Fruit fly (Drosophila melanogaster): ENCODE data around the gene mas.
A peak's percentile ranks its signal among the peaks of the same experiment; 100 is the strongest.

mas gene

dm6 chr3L:4185259-4185658 lies 18.0 kb upstream of the mas start:
- TF ChIP-seq CG34367 (tag; optimal IDR thresholded peaks at IDR 0.05) (no peak), CG12605 (GFP tag; IDR thresholded peaks at IDR 0.05) (0 out of 2 replicates have a peak, but pooled peaks have one; percentile 27)

- TF ChIP-seq CG10348 (GFP tag; IDR thresholded peaks at IDR 0.05) (no peak), CG17806 (tag; optimal IDR thresholded peaks at IDR 0.05) (no peak), Ets98B (GFP tag; IDR thresholded peaks at IDR 0.05) (no peak), D1 (tag; optimal IDR thresholded peaks at IDR 0.05) (no peak), Pif1A (GFP tag; optimal IDR thresholded peaks at IDR 0.05) (no peak), rn (GFP tag; IDR thresholded peaks at IDR 0.05) (no peak), CG9948 (tag; optimal IDR thresholded peaks at IDR 0.05) (no peak), CG8159 (tag; optimal IDR thresholded peaks at IDR 0.05) (no peak), CG4496 (GFP tag; IDR thresholded peaks at IDR 0.05) (no peak), Pif1B (GFP tag; optimal IDR thresholded peaks at IDR 0.05) (no peak), CG15710 (tag; optimal IDR thresholded peaks at IDR 0.05) (no peak), CG13204 (GFP tag; optimal IDR thresholded peaks at IDR 0.05) (no peak), gl (tag; optimal IDR thresholded peaks at IDR 0.05) (no peak), CG34367 (tag; optimal IDR thresholded peaks at IDR 0.05) (no peak), fd96Ca (GFP tag; IDR thresholded peaks at IDR 0.05) (no peak), CG14655 (GFP tag; optimal IDR thresholded peaks at IDR 0.05) (no peak), EcR (GFP tag; optimal IDR thresholded peaks at IDR 0.05) (no peak), CG12605 (GFP tag; IDR thresholded peaks at IDR 0.05) (no peak), CG32121 (GFP tag; IDR thresholded peaks at IDR 0.05) (no peak), CG8301 (tag; optimal IDR thresholded peaks at IDR 0.05) (no peak)
Observed at dm6 chr3L:4184563-4184962, 17.3 kb upstream of the mas start, which contains the start of gene Teh3. Gene Teh3, minus strand, starts transcription at chr3L:4184663.

dm6 chr3L:4177981-4178562 lies 10.8 kb upstream of the mas start, which contains the start of gene Teh4:
Gene Teh4, minus strand, starts transcription at chr3L:4178270.
- TF ChIP-seq Snoo (tag; optimal IDR thresholded peaks at IDR 0.05) (no peak), D1 (tag; optimal IDR thresholded peaks at IDR 0.05) (no peak), CG10348 (GFP tag; IDR thresholded peaks at IDR 0.05) (no peak), Pif1A (GFP tag; optimal IDR thresholded peaks at IDR 0.05) (no peak), CG17806 (tag; optimal IDR thresholded peaks at IDR 0.05) (no peak), fd96Ca (GFP tag; IDR thresholded peaks at IDR 0.05) (no peak), Ets98B (GFP tag; IDR thresholded peaks at IDR 0.05) (no peak), CG8301 (tag; optimal IDR thresholded peaks at IDR 0.05) (no peak), CG13204 (GFP tag; optimal IDR thresholded peaks at IDR 0.05) (no peak), CG15710 (tag; optimal IDR thresholded peaks at IDR 0.05) (no peak), rn (GFP tag; IDR thresholded peaks at IDR 0.05) (no peak), CG12605 (GFP tag; IDR thresholded peaks at IDR 0.05) (no peak), CG34367 (tag; optimal IDR thresholded peaks at IDR 0.05) (no peak), CG8159 (tag; optimal IDR thresholded peaks at IDR 0.05) (peak; percentile 47), Pif1B (GFP tag; optimal IDR thresholded peaks at IDR 0.05) (no peak), CG4496 (GFP tag; IDR thresholded peaks at IDR 0.05) (peak; percentile 51; the same call in 2 of the 3 replicates), CG14655 (GFP tag; optimal IDR thresholded peaks at IDR 0.05) (peak; percentile 62), gl (tag; optimal IDR thresholded peaks at IDR 0.05) (no peak), EcR (GFP tag; optimal IDR thresholded peaks at IDR 0.05) (no peak), CG9948 (tag; optimal IDR thresholded peaks at IDR 0.05) (no peak), CG32121 (GFP tag; IDR thresholded peaks at IDR 0.05) (no peak)

- TF ChIP-seq CG4496 (GFP tag; IDR thresholded peaks at IDR 0.05), result no peak
- no peak for TF ChIP-seq CG10348 (GFP tag; IDR thresholded peaks at IDR 0.05)
- TF ChIP-seq Snoo (tag; optimal IDR thresholded peaks at IDR 0.05), result no peak
- no peak for TF ChIP-seq EcR (GFP tag; optimal IDR thresholded peaks at IDR 0.05)
- no peak for TF ChIP-seq CG32121 (GFP tag; IDR thresholded peaks at IDR 0.05)
- no peak for TF ChIP-seq CG9948 (tag; optimal IDR thresholded peaks at IDR 0.05)
- TF ChIP-seq CG12605 (GFP tag; IDR thresholded peaks at IDR 0.05), result no peak
Observed at dm6 chr3L:4173584-4173983, 6.3 kb upstream of the mas start, which contains the start of gene CG18675. Gene CG18675, plus strand, starts transcription at chr3L:4173884.

dm6 chr3L:4169957-4170651 lies 2.8 kb upstream of the mas start, which contains the start of gene Ero1L:
Gene Ero1L, plus strand, starts transcription at chr3L:4170404.
- no peak for TF ChIP-seq CG12605 (GFP tag; IDR thresholded peaks at IDR 0.05)
- TF ChIP-seq rn (GFP tag; IDR thresholded peaks at IDR 0.05), result no peak
- peak; percentile 43 for TF ChIP-seq CG8159 (tag; optimal IDR thresholded peaks at IDR 0.05)
- 0 out of 2 replicates have a peak, but pooled peaks have one; percentile 23 for TF ChIP-seq CG32121 (GFP tag; IDR thresholded peaks at IDR 0.05)
- TF ChIP-seq CG17806 (tag; optimal IDR thresholded peaks at IDR 0.05), result peak; percentile 16
- TF ChIP-seq gl (tag; optimal IDR thresholded peaks at IDR 0.05), result peak; percentile 18
- no peak for TF ChIP-seq CG34367 (tag; optimal IDR thresholded peaks at IDR 0.05)
- no peak for TF ChIP-seq EcR (GFP tag; optimal IDR thresholded peaks at IDR 0.05)
- TF ChIP-seq CG13204 (GFP tag; optimal IDR thresholded peaks at IDR 0.05), result no peak
- TF ChIP-seq Ets98B (GFP tag; IDR thresholded peaks at IDR 0.05), result no peak
- TF ChIP-seq CG8301 (tag; optimal IDR thresholded peaks at IDR 0.05), result no peak
- TF ChIP-seq CG14655 (GFP tag; optimal IDR thresholded peaks at IDR 0.05), result no peak
- TF ChIP-seq Pif1B (GFP tag; optimal IDR thresholded peaks at IDR 0.05), result no peak
- peak; percentile 39 for TF ChIP-seq CG9948 (tag; optimal IDR thresholded peaks at IDR 0.05)
- TF ChIP-seq CG4496 (GFP tag; IDR thresholded peaks at IDR 0.05), result no peak; the same call in 1 of the 3 replicates
- TF ChIP-seq D1 (tag; optimal IDR thresholded peaks at IDR 0.05), result peak; percentile 91
- TF ChIP-seq Snoo (tag; optimal IDR thresholded peaks at IDR 0.05), result no peak
- TF ChIP-seq Pif1A (GFP tag; optimal IDR thresholded peaks at IDR 0.05), result peak; percentile 15
- TF ChIP-seq CG15710 (tag; optimal IDR thresholded peaks at IDR 0.05), result peak; percentile 4
- TF ChIP-seq CG10348 (GFP tag; IDR thresholded peaks at IDR 0.05), result no peak
- 0 out of 3 replicates have a peak, but pooled peaks have one; percentile 50 for TF ChIP-seq fd96Ca (GFP tag; IDR thresholded peaks at IDR 0.05)

Measured in whole organism, pupa.